Worm (Caenorhabditis elegans) whole organism, L1 larva: ENCODE data around the gene F47C12.8.

Source experiments
- C16A3.4 ChIP-seq: fragments of 150-350 bp; optimal IDR thresholded peaks from 2 replicates; lab custom pipeline; 2014; ENCODE audit warnings: missing biosample characterization, missing genetic modification characterization
- C34B4.2 ChIP-seq: sonication (generic microtip); optimal IDR thresholded peaks from 2 replicates; lab custom pipeline; 2017; ENCODE audit warnings: mild to moderate bottlenecking, missing genetic modification characterization, missing compliant biosample characterization
- aha-1 ChIP-seq: fragments of 150-350 bp; optimal IDR thresholded peaks from 2 replicates; lab custom pipeline; 2014; ENCODE audit warnings: missing biosample characterization, missing genetic modification characterization
- blmp-1 ChIP-seq: fragments of 150-350 bp; optimal IDR thresholded peaks from 2 replicates; lab custom pipeline; 2014; ENCODE audit warnings: missing biosample characterization, missing genetic modification characterization
- ceh-63 ChIP-seq: fragments of 200-800 bp; sonication (Bioruptor generic); optimal IDR thresholded peaks from 2 replicates; lab custom pipeline; 2018; ENCODE audit warnings: mild to moderate bottlenecking, missing genetic modification characterization, missing compliant biosample characterization
- ceh-8 ChIP-seq: fragments of 200-800 bp; sonication (Bioruptor generic); optimal IDR thresholded peaks from 2 replicates; lab custom pipeline; 2018; ENCODE audit warnings: mild to moderate bottlenecking, missing genetic modification characterization, moderate library complexity, missing compliant biosample characterization
- ceh-88 ChIP-seq: fragments of 200-800 bp; sonication (Bioruptor generic); IDR thresholded peaks from 2 replicates; pipeline ENCODE4 v1.3.6; 2022; ENCODE audit warnings: missing genetic modification characterization, missing compliant biosample characterization
- dpl-1 ChIP-seq, 3 experiments: fragments of 150-350 bp in 2 of 3; sonication (generic microtip) in 1 of 3; optimal IDR thresholded peaks; 2 replicates each; lab custom pipeline; 2014 to 2017; ENCODE audit warnings: missing biosample characterization in 3 of 3, missing genetic modification characterization in 3 of 3, missing genetic modification reagents in 3 of 3
- dsc-1 ChIP-seq: sonication (generic microtip); optimal IDR thresholded peaks from 2 replicates; lab custom pipeline; 2016; ENCODE audit warnings: mild to moderate bottlenecking, missing genetic modification characterization, missing compliant biosample characterization
- efl-1 ChIP-seq, 4 experiments: fragments of 150-350 bp; optimal IDR thresholded peaks in 3 of 4; peaks in 1 of 4; 1 replicate in 1 of 4; 2 replicates in 3 of 4; lab custom pipeline; 2014; ENCODE audit warnings: missing biosample characterization in 2 of 4, missing genetic modification characterization in 2 of 4, missing genetic modification reagents in 2 of 4
- egl-27 ChIP-seq, 2 experiments: fragments of 150-350 bp in 1 of 2; sonication (generic microtip); optimal IDR thresholded peaks; 3 replicates each; lab custom pipeline; 2017 to 2018; ENCODE audit warnings: missing biosample characterization in 2 of 2, missing genetic modification characterization in 2 of 2, missing genetic modification reagents in 2 of 2
- elt-2 ChIP-seq: sonication (generic microtip); optimal IDR thresholded peaks from 2 replicates; lab custom pipeline; 2016; ENCODE audit warnings: missing genetic modification characterization, mild to moderate bottlenecking, inconsistent platforms, missing compliant biosample characterization, missing genetic modification reagents
- elt-3 ChIP-seq, 6 experiments: fragments of 150-350 bp in 1 of 6; sonication (generic microtip); optimal IDR thresholded peaks; 2 replicates each; lab custom pipeline; 2017 to 2018; ENCODE audit warnings: missing biosample characterization in 6 of 6, missing genetic modification characterization in 6 of 6, inconsistent platforms in 1 of 6
- ets-5 ChIP-seq: fragments of 200-800 bp; sonication (Bioruptor generic); IDR thresholded peaks from 2 replicates; pipeline ENCODE4 v1.3.6; 2022; ENCODE audit warnings: missing genetic modification characterization, missing compliant biosample characterization
- fkh-8 ChIP-seq: sonication (generic microtip); optimal IDR thresholded peaks from 2 replicates; lab custom pipeline; 2016; ENCODE audit warnings: mild to moderate bottlenecking, missing genetic modification characterization, missing compliant biosample characterization
- fos-1 ChIP-seq: fragments of 150-350 bp; optimal IDR thresholded peaks from 2 replicates; lab custom pipeline; 2014; ENCODE audit warnings: missing biosample characterization, missing genetic modification characterization
- isw-1 ChIP-seq: fragments of 200-800 bp; sonication (Bioruptor generic); IDR thresholded peaks from 2 replicates; pipeline ENCODE4 v1.3.6; 2022; ENCODE audit warnings: missing genetic modification characterization, missing compliant biosample characterization
- lin-13 ChIP-seq: fragments of 150-350 bp; optimal IDR thresholded peaks from 2 replicates; lab custom pipeline; 2014; ENCODE audit warnings: missing biosample characterization, missing genetic modification reagents, missing genetic modification characterization
- lin-14 ChIP-seq: fragments of 200-800 bp; sonication (Bioruptor generic); optimal IDR thresholded peaks from 2 replicates; lab custom pipeline; 2018; ENCODE audit warnings: mild to moderate bottlenecking, missing genetic modification characterization, moderate library complexity, missing compliant biosample characterization
- lin-15B ChIP-seq: fragments of 150-350 bp; sonication (generic microtip); optimal IDR thresholded peaks from 3 replicates; lab custom pipeline; 2014; ENCODE audit warnings: missing biosample characterization, missing genetic modification characterization
- lin-35 ChIP-seq, 2 experiments: fragments of 150-350 bp; optimal IDR thresholded peaks; 2 replicates each; lab custom pipeline; 2014; ENCODE audit warnings: missing biosample characterization in 2 of 2, missing genetic modification characterization in 2 of 2, missing genetic modification reagents in 2 of 2
- lir-3 ChIP-seq: sonication (generic microtip); optimal IDR thresholded peaks from 2 replicates; lab custom pipeline; 2016; ENCODE audit warnings: mild to moderate bottlenecking, missing genetic modification characterization, moderate library complexity, missing compliant biosample characterization; ENCODE audit not compliant: poor library complexity
- mef-2 ChIP-seq: fragments of 150-350 bp; optimal IDR thresholded peaks from 2 replicates; lab custom pipeline; 2014; ENCODE audit warnings: missing biosample characterization, missing genetic modification characterization
- mep-1 ChIP-seq: fragments of 150-350 bp; optimal IDR thresholded peaks from 2 replicates; lab custom pipeline; 2014; ENCODE audit warnings: missing biosample characterization, missing genetic modification characterization
- nhr-12 ChIP-seq: sonication (generic microtip); optimal IDR thresholded peaks from 2 replicates; lab custom pipeline; 2017; ENCODE audit warnings: missing biosample characterization, missing genetic modification characterization
- nhr-19 ChIP-seq: fragments of 200-800 bp; sonication (Bioruptor generic); conservative IDR thresholded peaks from 2 replicates; pipeline ENCODE4 v1.3.6; 2022; ENCODE audit warnings: missing genetic modification characterization, missing compliant biosample characterization
- nhr-20 ChIP-seq: sonication (generic microtip); optimal IDR thresholded peaks from 2 replicates; lab custom pipeline; 2016; ENCODE audit warnings: mild to moderate bottlenecking, missing genetic modification characterization, missing compliant biosample characterization
- nhr-47 ChIP-seq: sonication (generic microtip); optimal IDR thresholded peaks from 2 replicates; lab custom pipeline; 2016; ENCODE audit warnings: mild to moderate bottlenecking, missing genetic modification characterization, moderate library complexity, missing compliant biosample characterization
- nhr-71 ChIP-seq: sonication (generic microtip); optimal IDR thresholded peaks from 2 replicates; lab custom pipeline; 2016; ENCODE audit warnings: mild to moderate bottlenecking, missing genetic modification characterization, moderate library complexity, missing compliant biosample characterization
- nhr-84 ChIP-seq: sonication (generic microtip); optimal IDR thresholded peaks from 2 replicates; lab custom pipeline; 2017; ENCODE audit warnings: missing biosample characterization, missing genetic modification characterization
- nhr-85 ChIP-seq: sonication (generic microtip); peaks from one replicate; lab custom pipeline; 2016; ENCODE audit warnings: missing genetic modification characterization, inconsistent platforms, missing compliant biosample characterization
- nhr-90 ChIP-seq: sonication (generic microtip); optimal IDR thresholded peaks from 2 replicates; lab custom pipeline; 2016; ENCODE audit warnings: mild to moderate bottlenecking, missing genetic modification characterization, missing compliant biosample characterization; ENCODE audit not compliant: poor library complexity
- sox-4 ChIP-seq: sonication (generic microtip); optimal IDR thresholded peaks from 2 replicates; lab custom pipeline; 2016; ENCODE audit warnings: missing genetic modification characterization, missing compliant biosample characterization
- sptf-1 ChIP-seq: fragments of 150-350 bp; optimal IDR thresholded peaks from 2 replicates; lab custom pipeline; 2014; ENCODE audit warnings: missing biosample characterization, missing genetic modification characterization
- sup-37 ChIP-seq: fragments of 200-800 bp; sonication (Bioruptor generic); optimal IDR thresholded peaks from 2 replicates; lab custom pipeline; 2018; ENCODE audit warnings: mild to moderate bottlenecking, missing genetic modification characterization, missing compliant biosample characterization
- tbx-2 ChIP-seq: sonication (generic microtip); optimal IDR thresholded peaks from 2 replicates; lab custom pipeline; 2016; ENCODE audit warnings: missing genetic modification characterization, missing compliant biosample characterization
- tlp-1 ChIP-seq: fragments of 150-350 bp; optimal IDR thresholded peaks from 2 replicates; lab custom pipeline; 2014; ENCODE audit warnings: missing biosample characterization, missing genetic modification characterization
- unc-30 ChIP-seq: sonication (generic microtip); optimal IDR thresholded peaks from 2 replicates; lab custom pipeline; 2017; ENCODE audit warnings: missing biosample characterization, missing genetic modification characterization
- unc-62 ChIP-seq: fragments of 150-350 bp; optimal IDR thresholded peaks from 2 replicates; lab custom pipeline; 2014; ENCODE audit warnings: missing biosample characterization, missing genetic modification reagents, missing genetic modification characterization
- unc-86 ChIP-seq: sonication (generic microtip); optimal IDR thresholded peaks from 2 replicates; lab custom pipeline; 2016; ENCODE audit warnings: missing genetic modification characterization, missing compliant biosample characterization
- unc-98 ChIP-seq: fragments of 200-800 bp; sonication (Bioruptor generic); IDR thresholded peaks from 2 replicates; pipeline ENCODE4 v1.3.6; 2022; ENCODE audit warnings: missing genetic modification characterization, missing compliant biosample characterization
- vab-15 ChIP-seq: sonication (generic microtip); optimal IDR thresholded peaks from 2 replicates; lab custom pipeline; 2017; ENCODE audit warnings: missing genotype, mild to moderate bottlenecking, missing genetic modification characterization, missing compliant biosample characterization
- xbp-1 ChIP-seq: sonication (generic microtip); optimal IDR thresholded peaks from 2 replicates; lab custom pipeline; 2016; ENCODE audit warnings: missing genetic modification characterization, missing compliant biosample characterization
- zip-4 ChIP-seq: fragments of 200-800 bp; sonication (Bioruptor generic); optimal IDR thresholded peaks from 2 replicates; lab custom pipeline; 2018; ENCODE audit warnings: mild to moderate bottlenecking, missing genetic modification characterization, moderate library complexity, missing compliant biosample characterization
- ztf-11 ChIP-seq, 2 experiments: sonication (generic microtip); optimal IDR thresholded peaks; 2 replicates each; lab custom pipeline; 2016 to 2017; ENCODE audit warnings: missing genetic modification characterization in 2 of 2, missing biosample characterization in 1 of 2, missing compliant biosample characterization in 1 of 2
- ztf-4 ChIP-seq: fragments of 150-350 bp; optimal IDR thresholded peaks from 2 replicates; lab custom pipeline; 2014; ENCODE audit warnings: missing biosample characterization, missing genetic modification characterization

The F47C12.8 gene

DNA sequence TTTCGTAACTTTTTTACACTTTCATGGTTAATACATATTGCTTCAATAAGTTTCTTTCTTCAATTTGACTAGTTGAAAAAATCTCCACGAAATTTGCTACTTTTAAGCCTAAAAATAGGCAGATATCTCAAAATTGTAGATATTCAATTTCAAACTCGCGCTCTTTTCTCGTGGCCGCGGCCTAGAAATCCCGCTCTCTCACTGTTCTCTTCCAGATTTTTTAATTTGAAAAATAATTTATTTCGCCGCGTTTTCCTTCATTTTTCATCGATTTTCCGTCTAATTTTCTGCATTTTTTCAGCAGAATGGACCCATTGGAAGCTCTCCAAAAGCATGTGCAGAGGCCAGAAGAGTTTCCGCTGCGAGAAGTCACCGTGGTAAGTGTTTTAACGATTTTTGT is 43.9 kb upstream of the F47C12.8 start, which contains the start of gene cdc-73 (continued):
- TF ChIP-seq sptf-1 (tag; lab: Kevin White, UChicago) (no peak), lin-14 (no peak), nhr-84 (no peak), efl-1 (optimal IDR thresholded peaks at IDR 0.05; lab: Kevin White, UChicago) (peak; percentile 93 to 94), efl-1 (GFP tag; optimal IDR thresholded peaks at IDR 0.05 in 1 of 2; lab: Kevin White, UChicago) (peak; percentile 92 to 99), C34B4.2 (no peak), sox-4 (tag; lab: Kevin White, UChicago) (peak; percentile 50), sup-37 (no peak), nhr-20 (peak; percentile 18), nhr-19 (GFP tag; lab: Robert Waterston, UW) (peak; percentile 46), aha-1 (tag; lab: Kevin White, UChicago) (no peak), C16A3.4 (peak; percentile 7), ztf-11 (tag; optimal IDR thresholded peaks at IDR 0.05; lab: Kevin White, UChicago) (peak in 1 of 2 experiments; percentile 63), elt-2 (tag; lab: Kevin White, UChicago) (no peak), xbp-1 (tag; lab: Kevin White, UChicago) (peak; percentile 54), nhr-12 (tag; lab: Kevin White, UChicago) (no peak), lir-3 (no peak), isw-1 (GFP tag; lab: Robert Waterston, UW) (peak; percentile 34), mep-1 (tag; lab: Kevin White, UChicago) (peak; percentile 64), fkh-8 (tag; lab: Kevin White, UChicago) (peak; percentile 15), lin-35 (GFP tag; optimal IDR thresholded peaks at IDR 0.05; lab: Kevin White, UChicago) (peak; percentile 94), unc-98 (GFP tag; lab: Robert Waterston, UW) (0 out of 2 replicates have a peak, but pooled peaks have one; percentile 37), lin-13 (GFP tag; lab: Kevin White, UChicago) (peak; percentile 1)

DNA sequence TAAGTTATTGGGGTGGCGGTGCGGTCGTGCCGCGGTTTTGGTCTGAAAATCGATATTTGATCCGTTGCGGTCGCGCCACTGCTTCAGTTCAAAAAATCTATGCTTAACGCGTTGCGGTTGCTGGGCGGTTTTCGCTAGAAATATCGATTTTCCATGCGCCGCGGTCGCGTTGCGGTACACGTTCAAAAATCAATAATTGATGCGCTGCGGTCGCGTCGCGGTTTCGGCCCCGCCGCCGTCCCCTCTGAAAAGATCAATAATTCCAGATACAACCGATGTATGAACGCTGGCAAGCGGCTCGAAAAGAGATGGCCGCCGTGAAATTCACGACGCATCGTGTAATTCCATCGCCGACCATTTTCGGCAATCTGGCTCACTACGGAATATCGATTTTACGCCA is 42.6 kb upstream of the F47C12.8 start:
- TF ChIP-seq ets-5 (GFP tag; lab: Robert Waterston, UW) (no peak), efl-1 (optimal IDR thresholded peaks at IDR 0.05; lab: Kevin White, UChicago) (no peak), efl-1 (GFP tag; optimal IDR thresholded peaks at IDR 0.05 in 1 of 2; lab: Kevin White, UChicago) (peak in 1 of 2 experiments; percentile 72), lin-14 (no peak), ceh-63 (GFP tag; lab: Kevin White, UChicago) (no peak), unc-62 (GFP tag; lab: Kevin White, UChicago) (no peak), nhr-47 (tag; lab: Kevin White, UChicago) (no peak), blmp-1 (tag; lab: Kevin White, UChicago) (no peak)

DNA sequence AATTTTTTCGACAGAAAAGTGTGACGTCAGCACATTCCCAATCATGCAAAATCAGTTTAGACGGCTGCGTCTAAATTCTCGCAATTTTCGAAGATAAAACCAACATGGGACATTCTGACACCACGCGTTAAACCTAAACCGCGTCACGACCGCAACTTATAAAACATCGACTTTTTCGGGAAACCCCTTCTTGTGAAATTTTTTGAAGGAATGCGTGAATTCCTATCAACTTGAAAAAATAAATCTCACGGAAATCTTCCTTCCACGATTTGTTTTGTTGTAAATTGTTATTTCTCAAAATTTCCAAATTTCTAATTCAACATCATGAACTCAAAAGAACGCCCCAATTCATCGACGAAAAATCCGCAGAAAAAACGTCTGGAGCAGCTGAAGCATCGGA is 41.6 kb upstream of the F47C12.8 start, which contains the start of gene F35F11.2:
Gene F35F11.2 (plus strand): TSS at position 301 of the 400 bp plus-strand sequence.
- TF ChIP-seq unc-62 (GFP tag; lab: Kevin White, UChicago), result no peak
- no peak for TF ChIP-seq nhr-71
- TF ChIP-seq elt-3 (tag; optimal IDR thresholded peaks at IDR 0.05; lab: Kevin White, UChicago), result no peak
- no peak for TF ChIP-seq blmp-1 (tag; lab: Kevin White, UChicago)
- TF ChIP-seq elt-2 (tag; lab: Kevin White, UChicago), result no peak
- TF ChIP-seq ztf-4 (tag; lab: Kevin White, UChicago), result no peak
- TF ChIP-seq zip-4 (GFP tag; lab: Kevin White, UChicago), result no peak
- TF ChIP-seq ceh-88 (GFP tag; lab: Robert Waterston, UW), result no peak

ce11 chrIV:4034883-4035282 is 36.5 kb upstream of the F47C12.8 start, which contains the start of gene hlh-30:
Gene hlh-30, minus strand, starts transcription at chrIV:4034951.
- TF ChIP-seq lin-35 (GFP tag; optimal IDR thresholded peaks at IDR 0.05; lab: Kevin White, UChicago) (peak in 1 of 2 experiments; percentile 63), lin-15B (no peak), ceh-8 (GFP tag; lab: Kevin White, UChicago) (peak; percentile 29), nhr-85 (tag; lab: Kevin White, UChicago) (no peak), fkh-8 (tag; lab: Kevin White, UChicago) (peak; percentile 88), unc-86 (peak; percentile 69), unc-30 (no peak), nhr-20 (peak; percentile 11), dpl-1 (GFP tag; optimal IDR thresholded peaks at IDR 0.05; lab: Kevin White, UChicago) (peak in 1 of 3 experiments; percentile 30), ztf-11 (tag; optimal IDR thresholded peaks at IDR 0.05; lab: Kevin White, UChicago) (peak in 1 of 2 experiments; percentile 9), vab-15 (tag; lab: Kevin White, UChicago) (no peak), fos-1 (tag; lab: Kevin White, UChicago) (peak; percentile 55), egl-27 (tag; optimal IDR thresholded peaks at IDR 0.05; lab: Kevin White, UChicago) (peak in 1 of 2 experiments; percentile 7), nhr-90 (no peak), tbx-2 (tag; lab: Kevin White, UChicago) (peak; percentile 73), mef-2 (tag; lab: Kevin White, UChicago) (peak; percentile 15), nhr-84 (no peak), ztf-4 (tag; lab: Kevin White, UChicago) (no peak), dsc-1 (peak; percentile 41), tlp-1 (tag; lab: Kevin White, UChicago) (no peak)
